Worm (Caenorhabditis elegans) whole organism, late embryonic: ENCODE measurements around the gene F58D12.3.

ENCODE experiments used
- C08G9.2 ChIP-seq: sonication (generic microtip); optimal IDR thresholded peaks from 2 replicates; lab custom pipeline; 2016; ENCODE audit warnings: mild to moderate bottlenecking, missing genetic modification characterization, moderate library complexity, missing compliant biosample characterization
- ama-1 ChIP-seq: fragments of 150-350 bp; optimal IDR thresholded peaks from 2 replicates; lab custom pipeline; 2014
- ceh-22 ChIP-seq: sonication (generic microtip); optimal IDR thresholded peaks from 2 replicates; lab custom pipeline; 2017; ENCODE audit warnings: missing biosample characterization, missing genetic modification characterization
- ceh-30 ChIP-seq: fragments of 150-350 bp; optimal IDR thresholded peaks from 2 replicates; lab custom pipeline; 2014; ENCODE audit warnings: missing biosample characterization, missing genetic modification characterization
- ceh-31 ChIP-seq: sonication (generic microtip); optimal IDR thresholded peaks from 2 replicates; lab custom pipeline; 2016; ENCODE audit warnings: missing genetic modification characterization, missing compliant biosample characterization
- ceh-48 ChIP-seq: sonication (generic microtip); optimal IDR thresholded peaks from 2 replicates; lab custom pipeline; 2016; ENCODE audit warnings: missing genetic modification characterization, inconsistent platforms, missing compliant biosample characterization
- ceh-6 ChIP-seq: fragments of 200-800 bp; sonication (Bioruptor generic); optimal IDR thresholded peaks from 2 replicates; lab custom pipeline; 2018; ENCODE audit warnings: mild to moderate bottlenecking, missing genetic modification characterization, missing compliant biosample characterization
- dmd-4 ChIP-seq: sonication (generic microtip); optimal IDR thresholded peaks from 2 replicates; lab custom pipeline; 2016; ENCODE audit warnings: borderline replicate concordance, missing genetic modification characterization, missing compliant biosample characterization
- elt-2 ChIP-seq: sonication (generic microtip); optimal IDR thresholded peaks from 2 replicates; lab custom pipeline; 2016; ENCODE audit warnings: missing genetic modification reagents, missing genetic modification characterization, missing compliant biosample characterization
- elt-4 ChIP-seq: sonication (generic microtip); optimal IDR thresholded peaks from 2 replicates; lab custom pipeline; 2016; ENCODE audit warnings: missing genetic modification characterization, missing compliant biosample characterization
- ets-4 ChIP-seq: sonication (generic microtip); optimal IDR thresholded peaks from 2 replicates; lab custom pipeline; 2016; ENCODE audit warnings: missing genetic modification characterization, missing compliant biosample characterization
- eyg-1 ChIP-seq: sonication (generic microtip); optimal IDR thresholded peaks from 2 replicates; lab custom pipeline; 2016; ENCODE audit warnings: missing genotype, missing genetic modification characterization, missing compliant biosample characterization
- gmeb-2 ChIP-seq: sonication (generic microtip); optimal IDR thresholded peaks from 2 replicates; lab custom pipeline; 2016; ENCODE audit warnings: missing genetic modification characterization, inconsistent platforms, missing compliant biosample characterization
- hlh-30 ChIP-seq: sonication (generic microtip); optimal IDR thresholded peaks from 2 replicates; lab custom pipeline; 2017; ENCODE audit warnings: antibody characterized with exemption, missing genetic modification characterization, missing compliant biosample characterization; ENCODE audit not compliant: insufficient read depth
- hlh-6 ChIP-seq: sonication (generic microtip); optimal IDR thresholded peaks from 2 replicates; lab custom pipeline; 2016; ENCODE audit warnings: missing genotype, missing genetic modification characterization, missing compliant biosample characterization
- lin-11 ChIP-seq: fragments of 200-800 bp; sonication (Bioruptor generic); optimal IDR thresholded peaks from 2 replicates; lab custom pipeline; 2018; ENCODE audit warnings: mild to moderate bottlenecking, missing genetic modification characterization, missing compliant biosample characterization
- madf-2 ChIP-seq: sonication (generic microtip); optimal IDR thresholded peaks from 2 replicates; lab custom pipeline; 2017; ENCODE audit warnings: missing genetic modification characterization, missing compliant biosample characterization
- nhr-11 ChIP-seq: fragments of 150-350 bp; optimal IDR thresholded peaks from 2 replicates; lab custom pipeline; 2014; ENCODE audit warnings: missing biosample characterization, missing genetic modification characterization
- pag-3 ChIP-seq: sonication (generic microtip); optimal IDR thresholded peaks from 2 replicates; lab custom pipeline; 2016; ENCODE audit warnings: missing compliant biosample characterization, missing genetic modification characterization, borderline replicate concordance
- pax-1 ChIP-seq: fragments of 150-350 bp; optimal IDR thresholded peaks from 2 replicates; lab custom pipeline; 2014; ENCODE audit warnings: missing biosample characterization, missing genetic modification characterization
- pros-1 ChIP-seq: fragments of 150-350 bp; optimal IDR thresholded peaks from 2 replicates; lab custom pipeline; 2014; ENCODE audit warnings: missing biosample characterization, missing genetic modification reagents, missing genetic modification characterization
- ref-2 ChIP-seq: sonication (generic microtip); optimal IDR thresholded peaks from 2 replicates; lab custom pipeline; 2016; ENCODE audit warnings: missing genetic modification characterization, missing compliant biosample characterization
- sox-2 ChIP-seq: fragments of 200-800 bp; sonication (Bioruptor generic); IDR thresholded peaks from 2 replicates; pipeline ENCODE4 v1.3.6; 2022; ENCODE audit warnings: missing genetic modification reagents, missing genetic modification characterization, missing compliant biosample characterization
- syd-9 ChIP-seq: sonication (generic microtip); optimal IDR thresholded peaks from 2 replicates; lab custom pipeline; 2016; ENCODE audit warnings: mild to moderate bottlenecking, missing genetic modification characterization, moderate library complexity, missing compliant biosample characterization
- tbx-2 ChIP-seq: sonication (generic microtip); optimal IDR thresholded peaks from 2 replicates; lab custom pipeline; 2016; ENCODE audit warnings: missing genetic modification characterization, missing compliant biosample characterization
- tbx-7 ChIP-seq: sonication (generic microtip); optimal IDR thresholded peaks from 2 replicates; lab custom pipeline; 2016; ENCODE audit warnings: missing genotype, missing genetic modification characterization, missing compliant biosample characterization
- unc-3 ChIP-seq, 2 experiments: fragments of 200-800 bp in 1 of 2; sonication (Bioruptor generic) in 1 of 2; sonication (generic microtip) in 1 of 2; conservative IDR thresholded peaks in 1 of 2; optimal IDR thresholded peaks in 1 of 2; 2 replicates each; pipeline versions ENCODE4 v1.3.6 to Lab custom; 2016 to 2022; ENCODE audit warnings: missing compliant biosample characterization in 2 of 2, missing genetic modification characterization in 2 of 2, missing genetic modification reagents in 1 of 2
- unc-86 ChIP-seq: sonication (generic microtip); optimal IDR thresholded peaks from 2 replicates; lab custom pipeline; 2016; ENCODE audit warnings: missing genetic modification characterization, missing compliant biosample characterization

F58D12.3 gene

DNA sequence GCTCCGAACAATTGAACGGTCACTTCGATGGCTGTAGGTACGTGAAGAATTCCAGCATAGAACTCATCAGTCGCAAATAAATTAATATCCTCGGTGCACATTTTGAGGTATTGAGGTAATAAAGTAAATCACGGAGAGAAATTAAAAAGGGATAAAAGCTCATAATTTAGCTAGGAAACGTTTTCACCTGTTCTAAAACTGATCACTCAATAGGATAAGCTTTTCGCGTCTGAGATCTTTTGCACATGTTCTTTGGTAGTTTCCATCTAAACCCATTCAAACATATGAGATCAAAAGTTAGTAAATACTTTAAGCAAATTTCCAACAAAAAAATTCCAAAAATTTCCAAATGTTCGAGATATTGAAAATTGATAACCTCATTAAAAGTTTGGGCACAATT lies 40.2 kb upstream of the F58D12.3 start, which contains the start of gene srh-308:
Gene srh-308 (minus strand): TSS at position 101 of the 400 bp plus-strand sequence.
- TF ChIP-seq pros-1 (tag; lab: Kevin White, UChicago) (no peak), ets-4 (tag; lab: Kevin White, UChicago) (no peak), unc-3 (GFP tag; conservative IDR thresholded peaks at IDR 0.05; lab: Robert Waterston, UW) (no peak), unc-3 (tag; optimal IDR thresholded peaks at IDR 0.05; lab: Kevin White, UChicago) (no peak), ref-2 (tag; lab: Kevin White, UChicago) (no peak)

DNA sequence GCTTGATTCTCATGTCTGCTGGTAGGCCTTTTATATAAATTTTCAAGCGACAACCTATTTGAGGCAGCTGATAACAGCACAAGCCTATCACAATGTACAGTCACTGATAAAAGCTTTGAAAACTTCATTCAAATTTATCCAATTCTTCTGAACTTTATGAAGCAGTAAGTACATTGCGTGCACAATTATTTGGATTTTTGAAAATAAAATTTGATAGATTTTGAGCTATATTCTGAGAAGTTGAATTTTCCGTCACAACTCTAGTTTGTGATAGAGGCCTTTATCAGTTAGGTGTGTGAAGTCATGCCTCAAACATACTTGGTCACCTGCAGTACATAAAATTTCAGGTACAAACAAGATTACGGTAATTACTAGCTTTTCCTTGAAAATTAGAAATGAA lies 39.0 kb upstream of the F58D12.3 start, which contains the start of the genes mtl-2 and T08G5.1:
Gene mtl-2 (minus strand): TSS at position 34 of the 400 bp plus-strand sequence.
Gene T08G5.1 (plus strand): TSS at position 127 of the 400 bp plus-strand sequence.
- no peak for TF ChIP-seq ets-4 (tag; lab: Kevin White, UChicago)
- TF ChIP-seq nhr-11: no peak
- no peak for TF ChIP-seq unc-3 (GFP tag; conservative IDR thresholded peaks at IDR 0.05; lab: Robert Waterston, UW)
- no peak for TF ChIP-seq unc-3 (tag; optimal IDR thresholded peaks at IDR 0.05; lab: Kevin White, UChicago)
- peak; percentile 49 for TF ChIP-seq elt-2
- no peak for TF ChIP-seq lin-11 (tag; lab: Kevin White, UChicago)

DNA sequence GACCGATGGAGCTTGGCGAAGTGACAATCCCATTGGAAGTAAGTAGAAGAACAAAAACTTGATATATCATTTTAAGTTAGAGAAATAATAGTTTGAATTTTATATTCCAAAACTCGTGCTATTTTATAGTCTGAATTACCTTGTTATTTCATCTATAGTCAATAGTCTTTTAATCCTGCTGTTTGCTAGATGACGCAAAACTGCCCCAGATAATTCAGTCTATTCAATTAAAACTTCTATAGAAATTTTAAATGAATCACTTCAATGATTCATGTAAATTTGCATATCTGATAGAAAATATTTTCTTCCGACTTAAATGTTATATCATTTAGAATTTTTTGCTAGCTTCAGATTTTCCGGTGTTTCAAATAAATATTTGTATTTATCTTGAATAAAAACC lies 34.6 kb upstream of the F58D12.3 start, which contains the start of gene T08G5.15:
Gene T08G5.15 (minus strand): TSS at position 101 of the 400 bp plus-strand sequence.
- TF ChIP-seq tbx-2 (tag; lab: Kevin White, UChicago): no peak
- no peak for TF ChIP-seq syd-9
- TF ChIP-seq C08G9.2 (tag; lab: Kevin White, UChicago): no peak
- TF ChIP-seq hlh-6 (tag; lab: Kevin White, UChicago): no peak
- TF ChIP-seq ceh-30 (tag; lab: Kevin White, UChicago): no peak
- TF ChIP-seq ceh-22 (tag; lab: Kevin White, UChicago): no peak
- no peak for TF ChIP-seq ceh-6 (GFP tag; lab: Kevin White, UChicago)
- no peak for TF ChIP-seq dmd-4 (tag; lab: Kevin White, UChicago)
- TF ChIP-seq pax-1 (tag; lab: Kevin White, UChicago): no peak
- no peak for TF ChIP-seq ceh-48 (tag; lab: Kevin White, UChicago)
- no peak for TF ChIP-seq unc-86 (tag; lab: Kevin White, UChicago)
- no peak for TF ChIP-seq tbx-7 (tag; lab: Kevin White, UChicago)
- TF ChIP-seq ets-4 (tag; lab: Kevin White, UChicago): no peak
- no peak for TF ChIP-seq sox-2 (GFP tag; lab: Robert Waterston, UW)
- TF ChIP-seq hlh-30 (tag; lab: Kevin White, UChicago): no peak

DNA sequence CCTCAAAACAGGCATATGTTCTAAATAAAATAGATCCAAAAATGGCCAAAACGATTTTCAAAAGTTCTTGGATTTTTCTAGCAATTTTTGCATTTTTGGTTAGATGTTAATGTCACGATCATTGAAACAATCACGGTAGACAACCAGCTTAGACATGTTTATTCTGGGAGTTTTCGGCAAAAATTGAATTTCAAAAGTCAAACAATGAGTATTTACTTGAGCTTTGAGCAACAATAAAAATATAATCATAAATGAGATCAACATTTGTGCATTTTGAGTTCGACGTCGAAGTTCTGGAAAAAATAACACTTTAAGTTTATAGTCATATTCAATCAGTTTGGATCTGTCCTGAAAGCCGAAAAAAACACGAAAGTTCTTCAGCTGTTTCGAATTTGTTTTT lies 31.4 kb upstream of the F58D12.3 start, which contains the start of gene T08G5.2:
Gene T08G5.2 (minus strand): TSS at position 101 of the 400 bp plus-strand sequence.
- TF ChIP-seq eyg-1 (tag; lab: Kevin White, UChicago): no peak

DNA sequence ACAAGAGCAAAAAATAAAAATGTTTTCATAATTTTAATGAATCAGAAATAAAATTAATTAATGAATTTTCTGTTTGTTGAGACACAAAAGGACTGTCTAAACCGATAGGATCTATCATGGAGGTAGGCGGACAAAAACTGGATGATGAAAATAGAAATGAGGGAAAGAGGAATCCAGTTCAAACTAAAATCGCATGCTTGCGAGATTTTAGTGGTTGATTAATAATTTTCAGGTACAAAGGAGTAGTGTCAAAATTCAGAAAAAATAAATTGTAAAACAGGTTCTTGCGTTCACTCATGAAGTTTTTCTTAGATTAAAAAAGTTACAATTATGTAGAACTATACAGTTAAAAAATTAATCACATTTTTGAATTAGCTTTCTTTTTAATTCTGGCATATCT lies 30.3 kb upstream of the F58D12.3 start, which contains the start of gene T08G5.3:
Gene T08G5.3 (minus strand): TSS at position 101 of the 400 bp plus-strand sequence.
- TF ChIP-seq ceh-31 (tag; lab: Kevin White, UChicago) (no peak), pros-1 (tag; lab: Kevin White, UChicago) (no peak)

DNA sequence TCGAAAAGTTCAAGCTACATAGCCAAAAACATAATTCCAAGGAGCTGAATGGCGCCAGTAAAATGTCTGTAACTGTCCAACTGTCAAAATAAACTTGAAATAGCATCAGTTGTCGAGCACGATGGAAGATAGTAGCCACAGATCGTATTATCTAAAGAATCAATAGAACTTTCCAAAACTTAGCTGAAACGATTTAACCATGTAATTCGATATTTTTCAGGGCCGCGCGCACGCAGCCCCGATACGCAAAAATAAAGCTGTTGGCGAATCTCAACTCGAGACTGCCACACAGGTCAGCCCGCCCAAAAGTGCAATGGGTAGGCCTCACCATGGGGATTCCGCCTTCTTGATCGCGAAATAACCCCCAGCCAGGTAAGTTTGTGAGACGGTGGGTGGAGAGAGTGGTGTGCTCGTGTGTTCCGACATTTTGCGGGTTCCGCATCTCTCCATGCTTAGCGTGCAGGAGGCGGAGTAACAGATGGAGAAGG lies 29.3 kb upstream of the F58D12.3 start:
- TF ChIP-seq pag-3 (tag; lab: Kevin White, UChicago): no peak
- peak; percentile 76 for TF ChIP-seq ama-1
- TF ChIP-seq gmeb-2 (tag; lab: Kevin White, UChicago): no peak

DNA sequence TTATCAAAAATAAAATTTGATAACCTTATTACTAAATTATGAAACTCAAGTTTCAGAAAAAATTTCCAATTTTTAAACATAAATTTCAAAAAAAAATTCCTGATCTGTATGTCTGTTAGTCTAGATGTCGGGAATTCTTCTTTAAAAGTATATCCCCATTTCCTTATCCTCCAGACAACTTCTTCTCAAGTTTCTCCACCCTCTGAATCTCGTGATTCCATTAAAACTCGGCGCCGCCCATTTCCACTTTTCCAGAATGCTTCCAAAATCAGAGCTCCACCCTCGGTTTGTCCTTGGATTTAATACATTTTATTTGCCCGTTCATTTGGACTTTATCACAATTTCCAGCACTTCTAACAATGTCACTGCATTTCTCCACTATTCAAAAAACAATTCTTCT lies 24.0 kb upstream of the F58D12.3 start, which contains the start of gene ins-10:
Gene ins-10 (plus strand): TSS at position 301 of the 400 bp plus-strand sequence.
- TF ChIP-seq madf-2 (no peak), ceh-30 (tag; lab: Kevin White, UChicago) (no peak), elt-4 (no peak)
